Worm (Caenorhabditis elegans) whole organism, L4/young adult: Measurements from ENCODE around the gene gcy-19.
"Not testable (repeated sequence)": the region's sequence is repeated elsewhere in the genome, so short reads cannot be mapped to it uniquely, and the experiment has no call there.

ENCODE experiments used
- W03F9.2 ChIP-seq: fragments of 150-350 bp; optimal IDR thresholded peaks from 2 replicates; lab custom pipeline; 2014; ENCODE audit warnings: missing biosample characterization, missing genetic modification characterization
- dao-5 ChIP-seq: sonication (generic microtip); optimal IDR thresholded peaks from 2 replicates; lab custom pipeline; 2016; ENCODE audit warnings: missing genotype, missing genetic modification characterization, moderate library complexity, missing compliant biosample characterization
- him-1 ChIP-seq: sonication (generic microtip); optimal IDR thresholded peaks from 2 replicates; lab custom pipeline; 2016; ENCODE audit warnings: missing genotype, missing genetic modification reagents, missing genetic modification characterization, missing compliant biosample characterization

Gene gcy-19

DNA sequence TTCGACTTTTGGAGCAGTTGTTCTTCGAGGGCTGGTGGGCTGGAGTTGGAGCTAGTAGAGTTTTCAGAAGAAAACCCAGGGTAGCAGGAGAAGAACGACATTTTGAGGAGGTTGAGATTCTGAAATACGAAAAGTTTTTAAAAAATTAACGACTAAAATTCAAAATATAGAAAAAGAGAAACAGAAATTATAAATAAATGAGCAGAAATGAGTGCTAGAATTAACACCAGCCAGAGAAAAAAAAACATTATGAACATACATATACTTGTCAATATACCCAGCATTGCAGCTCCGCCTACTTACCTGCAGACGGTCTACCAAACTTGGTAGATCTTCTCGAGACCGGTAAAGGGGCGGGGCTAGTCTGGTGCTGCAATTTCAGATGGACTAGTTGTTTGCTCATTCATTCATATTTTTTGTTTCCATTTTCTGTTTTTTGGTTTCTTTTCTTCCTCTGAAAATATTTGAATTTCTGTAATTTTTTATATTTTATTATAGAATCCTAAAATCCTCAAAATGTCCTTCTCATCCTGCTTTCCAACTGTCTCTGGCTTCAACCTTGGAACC is 52.6 kb downstream of the gcy-19 start, which contains the start of the genes ZC239.20 and ZC239.21:
Gene ZC239.20, minus strand, starts transcription at position 101 of the 567 bp plus-strand sequence.
Gene ZC239.21, plus strand, starts transcription at position 517 of the 567 bp plus-strand sequence.
- TF ChIP-seq W03F9.2 (tag; lab: Kevin White, UChicago) (no peak), him-1 (tag; lab: Kevin White, UChicago) (no peak), dao-5 (tag; lab: Kevin White, UChicago) (no peak)

DNA sequence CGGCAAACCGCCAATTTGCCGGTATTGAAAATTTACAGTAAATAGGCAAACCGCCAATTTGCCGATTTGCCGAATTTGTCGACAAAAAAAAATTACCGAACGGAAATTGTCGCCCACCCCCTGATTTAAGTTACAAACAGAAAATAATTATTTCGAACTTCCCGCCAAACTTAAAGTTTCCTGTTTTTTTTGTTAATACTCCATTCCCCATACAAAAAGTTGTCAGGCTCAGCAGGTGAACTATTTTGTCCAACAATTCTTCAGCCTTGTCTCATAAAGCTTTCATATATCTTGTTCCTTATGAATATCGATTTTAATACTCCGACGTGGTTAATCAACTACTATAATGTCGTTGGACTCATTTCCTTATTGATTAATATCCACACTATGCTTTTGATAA is 55.7 kb downstream of the gcy-19 start, which contains the start of gene sri-50:
Gene sri-50, plus strand, starts transcription at position 301 of the 400 bp plus-strand sequence.
- TF ChIP-seq dao-5 (tag; lab: Kevin White, UChicago) (no peak), W03F9.2 (tag; lab: Kevin White, UChicago) (no peak), him-1 (tag; lab: Kevin White, UChicago) (no peak)

DNA sequence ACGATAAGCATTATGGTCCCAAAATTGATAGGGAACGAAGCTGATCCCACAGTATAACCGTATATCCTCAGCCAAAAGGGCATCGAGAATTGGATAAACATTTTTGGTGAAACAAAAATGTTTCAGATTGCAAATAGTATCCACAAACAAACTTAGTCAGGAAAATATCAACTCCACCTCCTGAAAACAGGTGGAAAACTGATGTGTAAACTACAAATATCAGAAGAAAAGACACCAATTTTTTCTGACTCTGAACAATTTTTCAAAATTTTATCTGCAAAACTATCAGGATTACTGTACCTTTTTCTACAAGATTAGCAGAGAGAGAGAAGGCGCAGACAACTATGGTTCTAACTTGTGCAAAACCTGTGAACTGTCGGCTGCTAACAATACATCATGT is 56.6 kb downstream of the gcy-19 start, which contains the start of gene sri-53:
Gene sri-53, minus strand, starts transcription at position 101 of the 400 bp plus-strand sequence.
- no peak for TF ChIP-seq him-1 (tag; lab: Kevin White, UChicago)
- TF ChIP-seq dao-5 (tag; lab: Kevin White, UChicago): no peak
- no peak for TF ChIP-seq W03F9.2 (tag; lab: Kevin White, UChicago)

DNA sequence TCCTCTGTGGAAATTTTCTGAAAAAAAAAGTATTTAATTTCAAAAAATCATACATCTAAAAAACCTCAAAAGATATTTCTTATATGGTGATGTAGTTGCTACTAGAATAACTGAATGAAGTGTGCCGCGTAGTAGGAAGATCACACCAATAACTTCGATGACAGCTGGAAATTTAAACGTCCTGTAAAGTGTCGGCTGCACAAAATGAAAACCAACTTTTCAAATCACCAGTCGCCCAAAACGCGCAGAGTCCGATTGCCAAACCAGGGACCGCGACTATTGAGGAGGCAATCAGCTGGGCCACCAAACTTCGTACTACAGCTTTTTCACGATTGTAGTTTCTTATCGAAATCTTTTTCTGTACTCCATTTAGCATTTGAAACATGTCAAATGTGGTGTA is 57.9 kb downstream of the gcy-19 start, which contains the start of gene sri-48:
Gene sri-48, minus strand, starts transcription at position 101 of the 400 bp plus-strand sequence.
- TF ChIP-seq W03F9.2, dao-5, him-1 (tag; lab: Kevin White, UChicago): not testable (repeated sequence)
